Worm (Caenorhabditis elegans) whole organism, L3 larva: ENCODE results near the gene Y54E2A.10.

Experiments used
- elt-1 ChIP-seq: fragments of 150-350 bp; optimal IDR thresholded peaks from 2 replicates; lab custom pipeline; 2014; ENCODE audit warnings: missing biosample characterization, missing genetic modification characterization
- elt-3 ChIP-seq, 3 experiments: fragments of 150-350 bp in 1 of 3; sonication (generic microtip) in 2 of 3; optimal IDR thresholded peaks; 2 replicates in 2 of 3; 4 replicates in 1 of 3; lab custom pipeline; 2014 to 2017; ENCODE audit warnings: missing biosample characterization in 3 of 3, missing genetic modification characterization in 3 of 3
- hmg-11 ChIP-seq: sonication (generic microtip); optimal IDR thresholded peaks from 2 replicates; lab custom pipeline; 2016; ENCODE audit warnings: missing genetic modification characterization, missing compliant biosample characterization
- lin-15B ChIP-seq: fragments of 150-350 bp; optimal IDR thresholded peaks from 2 replicates; lab custom pipeline; 2014; ENCODE audit warnings: missing biosample characterization, missing genetic modification characterization
- mdl-1 ChIP-seq: fragments of 150-350 bp; optimal IDR thresholded peaks from 2 replicates; lab custom pipeline; 2014; ENCODE audit warnings: missing biosample characterization, missing genetic modification characterization
- nhr-76 ChIP-seq: fragments of 150-350 bp; sonication (generic microtip); optimal IDR thresholded peaks from 5 replicates; lab custom pipeline; 2014; ENCODE audit warnings: missing biosample characterization, missing genetic modification characterization
- sea-2 ChIP-seq: fragments of 150-350 bp; sonication (generic microtip); optimal IDR thresholded peaks from 4 replicates; lab custom pipeline; 2014; ENCODE audit warnings: missing biosample characterization, missing genetic modification reagents, missing genetic modification characterization
- skn-1 ChIP-seq: fragments of 150-350 bp; optimal IDR thresholded peaks from 2 replicates; lab custom pipeline; 2014; ENCODE audit warnings: missing biosample characterization, missing genetic modification characterization
- snpc-4 ChIP-seq: fragments of 150-350 bp; optimal IDR thresholded peaks from 2 replicates; lab custom pipeline; 2014; ENCODE audit warnings: missing biosample characterization, missing genetic modification characterization

DNA sequence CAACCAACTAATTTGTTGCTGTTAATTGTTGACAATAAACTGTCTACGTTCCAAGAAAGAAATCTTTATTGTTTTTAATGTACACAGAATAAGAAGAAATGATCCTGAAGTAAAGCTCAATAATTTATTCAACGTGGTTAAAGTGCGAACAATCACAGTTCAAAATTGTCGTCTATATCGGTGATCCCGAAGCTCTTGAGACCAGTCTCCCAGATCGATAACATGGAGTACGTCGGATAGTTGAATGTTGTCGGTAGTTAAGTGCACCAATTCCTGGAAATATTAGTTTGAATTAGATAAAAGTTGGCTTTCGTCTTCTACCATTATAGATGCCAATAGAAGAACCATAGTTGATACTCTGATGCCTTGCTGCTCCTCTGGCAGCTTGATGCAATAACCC lies 25.2 kb downstream of the Y54E2A.10 start:
- no peak for TF ChIP-seq skn-1
- no peak for TF ChIP-seq nhr-76 (tag; lab: Kevin White, UChicago)
- TF ChIP-seq elt-3 (tag; optimal IDR thresholded peaks at IDR 0.05; lab: Kevin White, UChicago), result no peak
- TF ChIP-seq lin-15B (tag; lab: Kevin White, UChicago), result no peak
- TF ChIP-seq mdl-1 (tag; lab: Kevin White, UChicago), result no peak
- TF ChIP-seq sea-2 (GFP tag; lab: Kevin White, UChicago), result no peak
- no peak for TF ChIP-seq hmg-11 (tag; lab: Kevin White, UChicago)
- TF ChIP-seq elt-1, result no peak
- TF ChIP-seq snpc-4 (tag; lab: Kevin White, UChicago), result no peak
